Fruit fly (Drosophila melanogaster): ENCODE measurements around the gene Sfp24Bc.

Sfp24Bc gene

dm6 chr2L:3628819-3629218 lies 41.6 kb downstream of the Sfp24Bc start (continued):
- peak; percentile 76 for TF ChIP-seq scrt (GFP tag; optimal IDR thresholded peaks at IDR 0.05)
- TF ChIP-seq BEAF-32 (GFP tag; optimal IDR thresholded peaks at IDR 0.05): no peak
- peak; percentile 30 for TF ChIP-seq Dek (tag; optimal IDR thresholded peaks at IDR 0.05)
- no peak for TF ChIP-seq Hsf (GFP tag; optimal IDR thresholded peaks at IDR 0.05)
- peak; percentile 95 for TF ChIP-seq CG8290 (GFP tag; optimal IDR thresholded peaks at IDR 0.05)
- peak in 1 of 2 experiments; percentile 36 for TF ChIP-seq CG8290 (tag; optimal IDR thresholded peaks at IDR 0.05)
- TF ChIP-seq CG12236 (GFP tag; optimal IDR thresholded peaks at IDR 0.05): peak; percentile 61
- no peak for TF ChIP-seq CG10366 (GFP tag; IDR thresholded peaks at IDR 0.05)
- no peak for TF ChIP-seq HmgD (GFP tag; optimal IDR thresholded peaks at IDR 0.05)
- no peak for TF ChIP-seq HLH4C (GFP tag; IDR thresholded peaks at IDR 0.05; ENCODE audit: partially characterized antibody)
- TF ChIP-seq Hmx (GFP tag; optimal IDR thresholded peaks at IDR 0.05): no peak
- TF ChIP-seq NfI (GFP tag; optimal IDR thresholded peaks at IDR 0.05): peak; percentile 30
- no peak for TF ChIP-seq vnd (GFP tag; IDR thresholded peaks at IDR 0.05; ENCODE audit: partially characterized antibody)
- TF ChIP-seq hb (GFP tag; IDR thresholded peaks at IDR 0.05; ENCODE audit: partially characterized antibody): no peak
- TF ChIP-seq CG6813 (GFP tag; optimal IDR thresholded peaks at IDR 0.05): peak; percentile 97
- peak; percentile 91 for TF ChIP-seq NC2β (GFP tag; optimal IDR thresholded peaks at IDR 0.05)
- 0 out of 2 replicates have a peak, but pooled peaks have one; percentile 9 for TF ChIP-seq Oaz (GFP tag; IDR thresholded peaks at IDR 0.05)
- peak; percentile 89 for TF ChIP-seq ci (GFP tag; IDR thresholded peaks at IDR 0.05)
- TF ChIP-seq hbn (GFP tag; IDR thresholded peaks at IDR 0.05; ENCODE audit: partially characterized antibody): no peak
- peak; percentile 78 for TF ChIP-seq CG3281 (GFP tag; optimal IDR thresholded peaks at IDR 0.05)
- TF ChIP-seq Hr78 (GFP tag; optimal IDR thresholded peaks at IDR 0.05): no peak
- TF ChIP-seq aop (GFP tag; IDR thresholded peaks at IDR 0.05): no peak
- TF ChIP-seq BtbVII (GFP tag; optimal IDR thresholded peaks at IDR 0.05): peak; percentile 91
- TF ChIP-seq CG1792 (GFP tag; optimal IDR thresholded peaks at IDR 0.05): no peak
- TF ChIP-seq run (tag; optimal IDR thresholded peaks at IDR 0.05): no peak
- TF ChIP-seq CG3838 (GFP tag; optimal IDR thresholded peaks at IDR 0.05): no peak
- TF ChIP-seq p53 (GFP tag; optimal IDR thresholded peaks at IDR 0.05): peak; percentile 43
- TF ChIP-seq CG1832 (GFP tag; optimal IDR thresholded peaks at IDR 0.05): no peak
- peak; percentile 38; the same call in 1 of the 2 replicates for TF ChIP-seq CG1024 (GFP tag; IDR thresholded peaks at IDR 0.05)
- peak; percentile 43; the same call in 1 of the 2 replicates for TF ChIP-seq sens-2 (GFP tag; IDR thresholded peaks at IDR 0.05)
- peak; percentile 95 for TF ChIP-seq CG3407 (GFP tag; optimal IDR thresholded peaks at IDR 0.05)
- TF ChIP-seq CG33213 (GFP tag; optimal IDR thresholded peaks at IDR 0.05): no peak
- TF ChIP-seq h (optimal IDR thresholded peaks at IDR 0.05): no peak
- no peak for TF ChIP-seq CG11560 (tag; IDR thresholded peaks at IDR 0.05)
- peak; percentile 87 for TF ChIP-seq otp (GFP tag; IDR thresholded peaks at IDR 0.05)
- no peak for TF ChIP-seq NFAT (GFP tag; IDR thresholded peaks at IDR 0.05)
- no peak for TF ChIP-seq dm (GFP tag; optimal IDR thresholded peaks at IDR 0.05)
- no peak for TF ChIP-seq CG8765 (GFP tag; IDR thresholded peaks at IDR 0.05)
- no peak for TF ChIP-seq CG11504 (tag; optimal IDR thresholded peaks at IDR 0.05)
- TF ChIP-seq zf30C (GFP tag; optimal IDR thresholded peaks at IDR 0.05): no peak
- peak; percentile 72 for TF ChIP-seq CG10979 (tag; optimal IDR thresholded peaks at IDR 0.05)
- TF ChIP-seq twi (tag; optimal IDR thresholded peaks at IDR 0.05): peak; percentile 69
- no peak for TF ChIP-seq pita (GFP tag; optimal IDR thresholded peaks at IDR 0.05)
- peak; percentile 97 for TF ChIP-seq CrebB (tag; optimal IDR thresholded peaks at IDR 0.05)
- TF ChIP-seq croc (GFP tag; conservative IDR thresholded peaks at IDR 0.05): no peak
- TF ChIP-seq bsh (GFP tag; optimal IDR thresholded peaks at IDR 0.05): peak in 1 of 2 experiments; percentile 9
- peak; percentile 92 for TF ChIP-seq CG1233 (GFP tag; optimal IDR thresholded peaks at IDR 0.05)
- no peak for TF ChIP-seq nom (GFP tag; optimal IDR thresholded peaks at IDR 0.05)
- TF ChIP-seq Dp (GFP tag; optimal IDR thresholded peaks at IDR 0.05): no peak
- TF ChIP-seq row (GFP tag; IDR thresholded peaks at IDR 0.05): peak; percentile 25; the same call in 1 of the 3 replicates
- TF ChIP-seq Dfd (GFP tag; optimal IDR thresholded peaks at IDR 0.05): no peak
